Worm (Caenorhabditis elegans): ENCODE measurements around the gene sss-1.

DNA sequence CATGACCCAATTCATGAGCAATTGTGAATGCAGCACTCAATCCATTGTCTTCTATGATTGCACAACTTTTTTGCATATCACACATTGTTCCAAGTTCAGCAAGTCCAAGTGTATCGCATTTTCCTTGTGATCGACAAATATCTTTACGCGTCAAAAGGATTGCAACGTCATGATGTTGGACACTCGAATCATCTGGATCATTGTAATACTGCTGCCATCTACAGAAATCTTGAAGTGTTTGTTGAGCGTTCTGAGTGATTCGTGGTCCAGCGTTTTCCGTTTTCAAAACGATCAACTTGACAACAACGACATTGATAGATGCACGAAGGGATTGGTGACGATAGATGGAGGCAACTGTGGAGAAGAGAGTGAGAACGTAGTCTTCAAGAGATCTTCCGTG is 49.7 kb upstream of the sss-1 start:
- TF ChIP-seq mdl-1 (tag; optimal IDR thresholded peaks at IDR 0.05) (no peak), zag-1 (tag; optimal IDR thresholded peaks at IDR 0.05) (no peak), Y116A8C.19 (tag; optimal IDR thresholded peaks at IDR 0.05; ENCODE audit: borderline replicate concordance) (no peak), mep-1 (tag; optimal IDR thresholded peaks at IDR 0.05) (no peak), alr-1 (tag; optimal IDR thresholded peaks at IDR 0.05; ENCODE audit: borderline replicate concordance) (no peak), grh-1 (GFP tag; IDR thresholded peaks at IDR 0.05) (no peak), lin-14 (GFP tag; optimal IDR thresholded peaks at IDR 0.05) (no peak)

Measured in whole organism, L1 larva.